Fruit fly (Drosophila melanogaster) whole organism, embryonic: ENCODE results near the gene CG42764.

ENCODE experiments used
- Atf3 ChIP-seq: fragments of 200-800 bp; sonication (Bioruptor generic); optimal IDR thresholded peaks from 3 replicates; lab custom pipeline; 2016; ENCODE audit warnings: missing biosample characterization, missing genetic modification characterization
- B-H2 ChIP-seq: fragments of 200-800 bp; sonication (Bioruptor generic); optimal IDR thresholded peaks from 2 replicates; lab custom pipeline; 2018; ENCODE audit warnings: missing biosample characterization, mild to moderate bottlenecking, missing genetic modification characterization
- Bgb ChIP-seq: fragments of 200-800 bp; sonication (Bioruptor generic); IDR thresholded peaks from 2 replicates; pipeline ENCODE4 v1.3.6; 2022; ENCODE audit warnings: missing biosample characterization, missing genetic modification characterization; ENCODE audit not compliant: partially characterized antibody
- BtbVII ChIP-seq: fragments of 200-800 bp; sonication (Bioruptor generic); optimal IDR thresholded peaks from 3 replicates; lab custom pipeline; 2017; ENCODE audit warnings: missing biosample characterization, mild to moderate bottlenecking, missing genetic modification characterization
- Bteb2 ChIP-seq: fragments of 200-800 bp; sonication (Bioruptor generic); optimal IDR thresholded peaks from 2 replicates; lab custom pipeline; 2016; ENCODE audit warnings: missing biosample characterization, missing genetic modification characterization
- CG10959 ChIP-seq: fragments of 200-800 bp; sonication (Bioruptor generic); IDR thresholded peaks from 2 replicates; pipeline ENCODE4 v1.3.6; 2022; ENCODE audit warnings: missing biosample characterization, missing genetic modification characterization
- CG11247 ChIP-seq: fragments of 200-800 bp; sonication (Bioruptor generic); IDR thresholded peaks from 2 replicates; pipeline ENCODE4 v1.3.6; 2022; ENCODE audit warnings: missing biosample characterization, missing genetic modification characterization
- CG1233 ChIP-seq: fragments of 200-800 bp; sonication (Bioruptor generic); optimal IDR thresholded peaks from 4 replicates; lab custom pipeline; 2018; ENCODE audit warnings: missing biosample characterization, mild to moderate bottlenecking, missing genetic modification characterization
- CG13123 ChIP-seq: fragments of 200-800 bp; sonication (Bioruptor generic); optimal IDR thresholded peaks from 2 replicates; lab custom pipeline; 2016; ENCODE audit warnings: missing biosample characterization, missing genetic modification characterization
- CG13624 ChIP-seq: fragments of 200-800 bp; sonication (Bioruptor generic); optimal IDR thresholded peaks from 2 replicates; lab custom pipeline; 2016; ENCODE audit warnings: missing biosample characterization, missing genetic modification characterization
- CG13894 ChIP-seq: fragments of 200-800 bp; sonication (Bioruptor generic); optimal IDR thresholded peaks from 3 replicates; lab custom pipeline; 2018; ENCODE audit warnings: missing biosample characterization, mild to moderate bottlenecking, missing genetic modification characterization, moderate library complexity
- CG14014 ChIP-seq: fragments of 200-800 bp; sonication (Bioruptor generic); IDR thresholded peaks from 2 replicates; pipeline ENCODE4 v1.3.6; 2022; ENCODE audit warnings: missing biosample characterization, missing genetic modification characterization
- CG16815 ChIP-seq: fragments of 200-800 bp; sonication (Bioruptor generic); optimal IDR thresholded peaks from 3 replicates; lab custom pipeline; 2017; ENCODE audit warnings: missing biosample characterization, mild to moderate bottlenecking, missing genetic modification characterization
- CG2712 ChIP-seq: fragments of 200-800 bp; optimal IDR thresholded peaks from 3 replicates; lab custom pipeline; 2019; ENCODE audit warnings: missing biosample characterization, mild to moderate bottlenecking, missing genetic modification characterization, moderate library complexity
- CG7839 ChIP-seq: fragments of 200-800 bp; sonication (Bioruptor generic); optimal IDR thresholded peaks from 3 replicates; lab custom pipeline; 2018; ENCODE audit warnings: missing biosample characterization, mild to moderate bottlenecking, missing genetic modification characterization, moderate library complexity
- CG8478 ChIP-seq: fragments of >200 bp; optimal IDR thresholded peaks from 2 replicates; lab custom pipeline; 2018
- CG8765 ChIP-seq: fragments of 200-800 bp; sonication (Bioruptor generic); IDR thresholded peaks from 2 replicates; pipeline ENCODE4 v1.3.6; 2022; ENCODE audit warnings: missing biosample characterization, missing genetic modification characterization
- CG8944 ChIP-seq: fragments of 200-800 bp; sonication (Bioruptor generic); optimal IDR thresholded peaks from 3 replicates; lab custom pipeline; 2016; ENCODE audit warnings: missing biosample characterization, missing genetic modification characterization
- CG9609 ChIP-seq: fragments of 200-800 bp; sonication (Bioruptor generic); optimal IDR thresholded peaks from 3 replicates; lab custom pipeline; 2016; ENCODE audit warnings: missing biosample characterization, missing genetic modification characterization
- CG9727 ChIP-seq: fragments of 200-800 bp; sonication (Bioruptor generic); optimal IDR thresholded peaks from 3 replicates; lab custom pipeline; 2017; ENCODE audit warnings: missing biosample characterization, mild to moderate bottlenecking, missing genetic modification characterization
- CG9932 ChIP-seq: fragments of 200-800 bp; sonication (Bioruptor generic); IDR thresholded peaks from 2 replicates; pipeline ENCODE4 v1.3.6; 2022; ENCODE audit warnings: missing biosample characterization, missing genetic modification characterization
- Dek ChIP-seq: fragments of 200-800 bp; sonication (Bioruptor generic); optimal IDR thresholded peaks from 3 replicates; lab custom pipeline; 2019; ENCODE audit warnings: missing biosample characterization, mild to moderate bottlenecking, missing genetic modification characterization, moderate library complexity
- Dfd ChIP-seq, 2 experiments: fragments of >200 bp; optimal IDR thresholded peaks; 2 replicates each; lab custom pipeline; 2017; ENCODE audit warnings: missing biosample characterization in 2 of 2, missing genetic modification characterization in 2 of 2
- Doc3 ChIP-seq: fragments of 200-800 bp; sonication (Bioruptor generic); IDR thresholded peaks from 3 replicates; pipeline ENCODE4 v1.3.6; 2022; ENCODE audit warnings: missing biosample characterization, missing genetic modification characterization; ENCODE audit not compliant: partially characterized antibody
- Elba2 ChIP-seq: fragments of 200-800 bp; sonication (Bioruptor generic); optimal IDR thresholded peaks from 3 replicates; lab custom pipeline; 2016; ENCODE audit warnings: missing biosample characterization, missing genetic modification characterization
- HmgD ChIP-seq: fragments of 200-800 bp; sonication (Bioruptor generic); optimal IDR thresholded peaks from 3 replicates; lab custom pipeline; 2016; ENCODE audit warnings: missing biosample characterization, missing genetic modification characterization
- Oli ChIP-seq: fragments of 200-800 bp; sonication (Bioruptor generic); optimal IDR thresholded peaks from 2 replicates; lab custom pipeline; 2018; ENCODE audit warnings: missing biosample characterization, mild to moderate bottlenecking, missing genetic modification characterization, moderate library complexity
- Sox102F ChIP-seq: fragments of 200-800 bp; sonication (Bioruptor generic); optimal IDR thresholded peaks from 2 replicates; lab custom pipeline; 2018; ENCODE audit warnings: missing biosample characterization, mild to moderate bottlenecking, missing genetic modification characterization, moderate library complexity
- ara ChIP-seq: fragments of 200-800 bp; sonication (Bioruptor generic); IDR thresholded peaks from 2 replicates; pipeline ENCODE4 v1.3.6; 2022; ENCODE audit warnings: missing biosample characterization, missing genetic modification characterization
- btn ChIP-seq: fragments of 200-800 bp; sonication (Bioruptor generic); optimal IDR thresholded peaks from 2 replicates; lab custom pipeline; 2016; ENCODE audit warnings: missing biosample characterization, missing genetic modification characterization
- cad ChIP-seq: fragments of >200 bp; optimal IDR thresholded peaks from 2 replicates; lab custom pipeline; 2017; ENCODE audit warnings: missing biosample characterization, missing genetic modification characterization
- chm ChIP-seq: fragments of 200-800 bp; sonication (Bioruptor generic); IDR thresholded peaks from 2 replicates; pipeline ENCODE4 v1.3.6; 2022; ENCODE audit warnings: missing biosample characterization, missing genetic modification characterization
- corto ChIP-seq: fragments of 200-800 bp; sonication (Bioruptor generic); optimal IDR thresholded peaks from 2 replicates; lab custom pipeline; 2016; ENCODE audit warnings: missing biosample characterization, mild to moderate bottlenecking, missing genetic modification characterization, moderate library complexity
- dmrt99B ChIP-seq: fragments of 200-800 bp; sonication (Bioruptor generic); optimal IDR thresholded peaks from 2 replicates; lab custom pipeline; 2018; ENCODE audit warnings: missing biosample characterization, mild to moderate bottlenecking, missing genetic modification characterization, moderate library complexity
- emc ChIP-seq: fragments of 200-800 bp; sonication (Bioruptor generic); optimal IDR thresholded peaks from 2 replicates; lab custom pipeline; 2016; ENCODE audit warnings: missing biosample characterization, missing genetic modification characterization
- ems ChIP-seq: fragments of 200-800 bp; sonication (Bioruptor generic); optimal IDR thresholded peaks from 3 replicates; lab custom pipeline; 2016; ENCODE audit warnings: missing biosample characterization, missing genetic modification characterization
- esg ChIP-seq: fragments of 200-800 bp; sonication (Bioruptor generic); conservative IDR thresholded peaks from 2 replicates; pipeline ENCODE4 v1.3.6; 2022; ENCODE audit warnings: missing biosample characterization, missing genetic modification characterization
- ewg ChIP-seq: fragments of 200-800 bp; sonication (Bioruptor generic); optimal IDR thresholded peaks from 3 replicates; lab custom pipeline; 2017; ENCODE audit warnings: mild to moderate bottlenecking, missing biosample characterization, missing genetic modification reagents, missing genetic modification characterization
- gt ChIP-seq: fragments of 200-800 bp; sonication (Bioruptor generic); IDR thresholded peaks from 2 replicates; pipeline ENCODE4 v1.3.6; 2022; ENCODE audit warnings: missing biosample characterization, missing genetic modification characterization
- lola ChIP-seq, 3 experiments: fragments of >200 bp in 2 of 3; fragments of 200-800 bp in 1 of 3; sonication (Bioruptor generic) in 1 of 3; optimal IDR thresholded peaks; 2 replicates each; lab custom pipeline; 2017 to 2019; ENCODE audit warnings: missing biosample characterization in 3 of 3, missing genetic modification characterization in 3 of 3, mild to moderate bottlenecking in 1 of 3, moderate library complexity in 1 of 3
- otp ChIP-seq: fragments of 200-800 bp; sonication (Bioruptor generic); IDR thresholded peaks from 3 replicates; pipeline ENCODE4, ENCODE4 v1.3.6; 2022; ENCODE audit warnings: missing biosample characterization, missing genetic modification characterization
- pho ChIP-seq: fragments of 200-800 bp; sonication (Bioruptor generic); optimal IDR thresholded peaks from 2 replicates; lab custom pipeline; 2016; ENCODE audit warnings: missing biosample characterization, missing genetic modification characterization
- phol ChIP-seq: fragments of 200-800 bp; sonication (Bioruptor generic); optimal IDR thresholded peaks from 3 replicates; lab custom pipeline; 2018; ENCODE audit warnings: missing biosample characterization, mild to moderate bottlenecking, missing genetic modification characterization, moderate library complexity
- psq ChIP-seq: fragments of 200-800 bp; sonication (Bioruptor generic); optimal IDR thresholded peaks from 2 replicates; lab custom pipeline; 2017; ENCODE audit warnings: missing biosample characterization, missing genetic modification characterization
- pum ChIP-seq: fragments of 200-800 bp; sonication (Bioruptor generic); optimal IDR thresholded peaks from 2 replicates; lab custom pipeline; 2016; ENCODE audit warnings: missing biosample characterization, missing genetic modification characterization
- row ChIP-seq: fragments of 200-800 bp; sonication (Bioruptor generic); IDR thresholded peaks from 3 replicates; pipeline ENCODE4 v1.3.6; 2022; ENCODE audit warnings: missing biosample characterization, missing genetic modification characterization
- seq ChIP-seq: fragments of 200-800 bp; sonication (Bioruptor generic); IDR thresholded peaks from 2 replicates; pipeline ENCODE4 v1.3.6; 2022; ENCODE audit warnings: missing biosample characterization, missing genetic modification characterization
- slou ChIP-seq: fragments of 200-800 bp; sonication (Bioruptor generic); optimal IDR thresholded peaks from 3 replicates; lab custom pipeline; 2016; ENCODE audit warnings: missing biosample characterization, missing genetic modification characterization
- unpg ChIP-seq: fragments of 200-800 bp; sonication (Bioruptor generic); optimal IDR thresholded peaks from 3 replicates; lab custom pipeline; 2018; ENCODE audit warnings: missing biosample characterization, mild to moderate bottlenecking, missing genetic modification characterization, moderate library complexity
- zfh1 ChIP-seq: fragments of 200-800 bp; sonication (Bioruptor generic); IDR thresholded peaks from 3 replicates; pipeline ENCODE4 v1.3.6; 2022; ENCODE audit warnings: missing biosample characterization, missing genetic modification characterization

CG42764 gene

DNA sequence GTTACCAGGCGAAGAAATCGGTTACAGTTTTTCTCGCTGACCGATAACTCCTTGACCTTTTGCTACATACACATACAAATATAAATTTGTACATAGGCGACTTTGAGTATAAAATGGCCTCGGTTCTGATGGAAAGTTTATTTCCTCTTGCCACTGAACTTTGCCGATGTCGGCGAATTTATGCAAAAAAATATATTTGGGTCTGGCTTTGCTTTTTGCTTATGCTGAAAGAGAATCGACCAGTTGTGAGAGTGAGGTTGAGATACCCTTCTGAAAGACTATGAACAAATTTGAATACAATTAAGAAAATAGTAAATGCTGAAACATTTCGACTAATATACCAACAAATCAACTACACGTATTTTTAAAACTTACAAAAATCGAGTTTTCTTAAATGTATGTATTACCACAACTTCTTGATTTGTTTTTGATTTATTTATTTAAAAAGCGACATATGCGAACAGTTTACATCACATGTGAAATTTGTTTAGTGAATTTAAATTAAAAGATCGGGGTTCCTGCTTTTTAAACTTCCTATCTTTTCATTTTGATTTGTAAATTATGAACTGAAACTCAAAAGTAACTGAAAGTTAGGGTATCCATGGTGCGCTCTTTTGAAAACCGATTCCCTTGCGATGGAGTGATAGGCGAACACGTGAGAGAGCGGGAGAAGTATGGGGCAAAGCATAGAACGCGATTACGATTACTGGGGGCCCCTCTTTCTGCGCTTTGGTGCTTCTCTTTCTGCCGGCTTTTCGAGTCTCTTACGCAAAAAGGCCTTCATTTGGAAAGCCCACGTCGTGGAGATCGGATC is 43.5 kb upstream of the CG42764 start (continued):
- TF ChIP-seq Bteb2 (peak; percentile 67), CG13123 (GFP tag; lab: Kevin White, UChicago) (peak; percentile 43), cad (GFP tag; lab: Kevin White, UChicago) (no peak), Dek (peak; percentile 78), CG8478 (no peak), HmgD (GFP tag; lab: Kevin White, UChicago) (no peak), esg (GFP tag; lab: Robert Waterston, UW) (peak; percentile 37; the same call in 1 of the 2 replicates), pum (GFP tag; lab: Kevin White, UChicago) (peak; percentile 62), CG13894 (peak; percentile 55), ara (GFP tag; lab: Robert Waterston, UW) (0 out of 2 replicates have a peak, but pooled peaks have one; percentile 11), slou (peak; percentile 28), row (GFP tag; lab: Robert Waterston, UW) (peak; percentile 91), BtbVII (GFP tag; lab: Kevin White, UChicago) (peak; percentile 83), CG1233 (peak; percentile 79), CG2712 (peak; percentile 85), CG11247 (GFP tag; lab: Robert Waterston, UW) (no peak), Atf3 (GFP tag; lab: Kevin White, UChicago) (peak; percentile 42), CG10959 (no peak), chm (no peak), Bgb (no peak), Oli (tag; lab: Kevin White, UChicago) (peak; percentile 84), seq (GFP tag; lab: Robert Waterston, UW) (no peak), ewg (peak; percentile 57), CG16815 (GFP tag; lab: Kevin White, UChicago) (peak; percentile 80), otp (GFP tag; lab: Robert Waterston, UW) (no peak), Elba2 (GFP tag; lab: Kevin White, UChicago) (no peak), CG9727 (GFP tag; lab: Kevin White, UChicago) (peak; percentile 88), gt (GFP tag; lab: Robert Waterston, UW) (no peak), corto (GFP tag; lab: Kevin White, UChicago) (no peak), ems (GFP tag; lab: Kevin White, UChicago) (peak; percentile 63), Sox102F (GFP tag; lab: Kevin White, UChicago) (peak; percentile 72), CG8944 (peak; percentile 20), dmrt99B (tag; lab: Kevin White, UChicago) (peak; percentile 78), unpg (GFP tag; lab: Kevin White, UChicago) (peak; percentile 64), Dfd (GFP tag; optimal IDR thresholded peaks at IDR 0.05; lab: Kevin White, UChicago) (no peak), CG7839 (tag; lab: Kevin White, UChicago) (peak; percentile 88), CG14014 (no peak), psq (peak; percentile 74), btn (peak; percentile 27), CG9609 (GFP tag; lab: Kevin White, UChicago) (peak; percentile 50), lola (GFP tag; optimal IDR thresholded peaks at IDR 0.05; lab: Kevin White, UChicago) (peak in 1 of 3 experiments; percentile 84), CG8765 (GFP tag; lab: Robert Waterston, UW) (no peak), pho (GFP tag; lab: Kevin White, UChicago) (peak; percentile 85), emc (GFP tag; lab: Kevin White, UChicago) (peak; percentile 55), B-H2 (GFP tag; lab: Kevin White, UChicago) (peak; percentile 59), CG9932 (GFP tag; lab: Robert Waterston, UW) (peak; percentile 54), CG13624 (GFP tag; lab: Kevin White, UChicago) (peak; percentile 83), Doc3 (GFP tag; lab: Robert Waterston, UW) (no peak), zfh1 (0 out of 3 replicates have a peak, but pooled peaks have one; percentile 23), phol (tag; lab: Kevin White, UChicago) (peak; percentile 75)
